Fruit fly (Drosophila melanogaster) whole organism: Measurements from ENCODE around the gene CG45002.

ENCODE experiments used
- CG8478 ChIP-seq: fragments of >200 bp; optimal IDR thresholded peaks from 2 replicates; lab custom pipeline; 2018; ENCODE audit warnings: inconsistent platforms
- Dll ChIP-seq: fragments of >200 bp; optimal IDR thresholded peaks from 2 replicates; lab custom pipeline; 2017
- EcR ChIP-seq, 2 experiments: fragments of >200 bp; optimal IDR thresholded peaks; 2 replicates each; lab custom pipeline; 2017; ENCODE audit warnings: missing biosample characterization in 2 of 2, missing genetic modification characterization in 2 of 2, missing genetic modification reagents in 2 of 2
- pan ChIP-seq: fragments of >200 bp; optimal IDR thresholded peaks from 2 replicates; lab custom pipeline; 2017
- psq ChIP-seq: fragments of >200 bp; optimal IDR thresholded peaks from 2 replicates; lab custom pipeline; 2017
- usp ChIP-seq: fragments of >200 bp; optimal IDR thresholded peaks from 2 replicates; lab custom pipeline; 2017; ENCODE audit warnings: missing biosample characterization, missing genetic modification characterization, mixed read lengths

DNA sequence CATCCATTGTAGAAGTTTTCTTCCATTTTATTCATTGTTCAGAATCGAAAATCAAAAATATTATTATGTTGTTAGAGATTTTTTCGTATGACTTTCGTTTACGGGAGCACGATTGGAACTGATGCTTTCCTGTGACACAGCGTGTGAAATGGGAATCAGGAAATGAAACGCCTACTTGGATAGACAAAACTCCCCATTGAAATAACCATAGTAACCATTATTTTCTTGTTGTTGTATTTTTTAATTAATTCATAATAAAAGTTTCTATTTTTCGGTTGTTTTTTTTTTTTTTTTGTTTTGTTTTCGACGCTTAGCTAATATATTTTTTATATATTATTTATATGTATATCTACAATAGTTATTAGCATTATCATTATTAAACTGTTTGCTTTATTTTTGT is 1.9 kb upstream of the CG45002 start, which contains the start of gene CG43077:
- TF ChIP-seq EcR (GFP tag; optimal IDR thresholded peaks at IDR 0.05; lab: Kevin White, UChicago): no peak
- no peak for TF ChIP-seq pan
- TF ChIP-seq CG8478 (lab: Kevin White, UChicago): no peak
- TF ChIP-seq usp (GFP tag; lab: Kevin White, UChicago): no peak
- TF ChIP-seq psq (lab: Kevin White, UChicago): no peak
- no peak for TF ChIP-seq Dll (lab: Kevin White, UChicago)
